Fruit fly (Drosophila melanogaster) whole organism, embryonic: ENCODE measurements around the gene CG42693.

Experiments
- Ada2b ChIP-seq: fragments of 200-800 bp; sonication (Bioruptor generic); IDR thresholded peaks from 2 replicates; pipeline ENCODE4 v1.3.6; 2022; ENCODE audit warnings: missing biosample characterization, missing genetic modification characterization
- Bdp1 ChIP-seq: fragments of 200-800 bp; sonication (Bioruptor generic); optimal IDR thresholded peaks from 3 replicates; lab custom pipeline; 2016; ENCODE audit warnings: missing biosample characterization, missing genetic modification characterization
- Blimp-1 ChIP-seq: fragments of 200-800 bp; sonication (Bioruptor generic); optimal IDR thresholded peaks from 3 replicates; lab custom pipeline; 2018; ENCODE audit warnings: missing biosample characterization, missing genetic modification characterization, mild to moderate bottlenecking, moderate library complexity, missing genetic modification reagents
- C15 ChIP-seq: fragments of 200-800 bp; sonication (Bioruptor generic); IDR thresholded peaks from 3 replicates; pipeline ENCODE4 v1.3.6; 2022; ENCODE audit warnings: missing biosample characterization, missing genetic modification characterization
- CG10321 ChIP-seq: fragments of 200-800 bp; sonication (Bioruptor generic); IDR thresholded peaks from 2 replicates; pipeline ENCODE4 v1.3.6; 2022; ENCODE audit warnings: missing biosample characterization, missing genetic modification characterization
- CG10366 ChIP-seq: fragments of 200-800 bp; sonication (Bioruptor generic); IDR thresholded peaks from 2 replicates; pipeline ENCODE4 v1.3.6; 2022; ENCODE audit warnings: missing biosample characterization, missing genetic modification characterization
- CG10543 ChIP-seq: fragments of 200-800 bp; sonication (Bioruptor generic); optimal IDR thresholded peaks from 3 replicates; lab custom pipeline; 2017; ENCODE audit warnings: missing biosample characterization, mild to moderate bottlenecking, missing genetic modification characterization, moderate library complexity
- CG14667 ChIP-seq: fragments of 200-800 bp; sonication (Bioruptor generic); IDR thresholded peaks from 2 replicates; pipeline ENCODE4 v1.3.6; 2022; ENCODE audit warnings: missing biosample characterization, missing genetic modification characterization
- CG14860 ChIP-seq: fragments of 200-800 bp; sonication (Bioruptor generic); IDR thresholded peaks from 3 replicates; pipeline ENCODE4 v1.3.6; 2022; ENCODE audit warnings: missing biosample characterization, missing genetic modification characterization; ENCODE audit not compliant: partially characterized antibody
- CG15514 ChIP-seq: fragments of 200-800 bp; sonication (Bioruptor generic); optimal IDR thresholded peaks from 3 replicates; lab custom pipeline; 2017; ENCODE audit warnings: missing biosample characterization, missing genetic modification characterization, mild to moderate bottlenecking, moderate library complexity, missing genetic modification reagents
- CG1603 ChIP-seq: fragments of 200-800 bp; sonication (Bioruptor generic); optimal IDR thresholded peaks from 2 replicates; lab custom pipeline; 2019; ENCODE audit warnings: missing biosample characterization, mild to moderate bottlenecking, missing genetic modification characterization, moderate library complexity
- CG1647 ChIP-seq: fragments of 200-800 bp; sonication (Bioruptor generic); optimal IDR thresholded peaks from 3 replicates; lab custom pipeline; 2016; ENCODE audit warnings: missing biosample characterization, missing genetic modification characterization
- CG17359 ChIP-seq: fragments of 200-800 bp; sonication (Bioruptor generic); optimal IDR thresholded peaks from 3 replicates; lab custom pipeline; 2018; ENCODE audit warnings: missing biosample characterization, mild to moderate bottlenecking, missing genetic modification characterization, moderate library complexity
- CG32532 ChIP-seq: fragments of 200-800 bp; sonication (Bioruptor generic); IDR thresholded peaks from 2 replicates; pipeline ENCODE4 v1.3.6; 2022; ENCODE audit warnings: missing biosample characterization, missing genetic modification characterization
- CG3407 ChIP-seq: fragments of 200-800 bp; sonication (Bioruptor generic); optimal IDR thresholded peaks from 2 replicates; lab custom pipeline; 2018; ENCODE audit warnings: missing biosample characterization, mild to moderate bottlenecking, missing genetic modification characterization
- CG3726 ChIP-seq: fragments of 200-800 bp; sonication (Bioruptor generic); IDR thresholded peaks from 3 replicates; pipeline ENCODE4, ENCODE4 v1.3.6; 2022; ENCODE audit warnings: missing biosample characterization, missing genetic modification characterization
- CG4360 ChIP-seq: fragments of 200-800 bp; sonication (Bioruptor generic); IDR thresholded peaks from 2 replicates; pipeline ENCODE4 v1.3.6; 2022; ENCODE audit warnings: missing biosample characterization, missing genetic modification characterization
- CG6175 ChIP-seq: fragments of 200-800 bp; sonication (Bioruptor generic); IDR thresholded peaks from 3 replicates; pipeline ENCODE4 v1.3.6; 2022; ENCODE audit warnings: missing biosample characterization, missing genetic modification characterization
- CG7372 ChIP-seq: fragments of 200-800 bp; sonication (Bioruptor generic); IDR thresholded peaks from 2 replicates; pipeline ENCODE4 v1.3.6; 2022; ENCODE audit warnings: missing biosample characterization, missing genetic modification characterization
- CG7786 ChIP-seq: fragments of 200-800 bp; sonication (Bioruptor generic); optimal IDR thresholded peaks from 2 replicates; lab custom pipeline; 2016; ENCODE audit warnings: missing biosample characterization, missing genetic modification characterization
- CG8765 ChIP-seq: fragments of 200-800 bp; sonication (Bioruptor generic); IDR thresholded peaks from 2 replicates; pipeline ENCODE4 v1.3.6; 2022; ENCODE audit warnings: missing biosample characterization, missing genetic modification characterization
- D ChIP-seq, 2 experiments: fragments of 200-800 bp in 1 of 2; fragments of >200 bp in 1 of 2; sonication (Bioruptor generic) in 1 of 2; optimal IDR thresholded peaks; 2 replicates in 1 of 2; 3 replicates in 1 of 2; lab custom pipeline; 2017; ENCODE audit warnings: mild to moderate bottlenecking in 1 of 2, missing biosample characterization in 1 of 2, missing genetic modification characterization in 1 of 2, missing genetic modification reagents in 1 of 2
- D19A ChIP-seq: fragments of 200-800 bp; optimal IDR thresholded peaks from 3 replicates; lab custom pipeline; 2019; ENCODE audit warnings: missing biosample characterization, mild to moderate bottlenecking, missing genetic modification characterization, moderate library complexity
- Drgx ChIP-seq: fragments of 200-800 bp; sonication (Bioruptor generic); IDR thresholded peaks from 2 replicates; pipeline ENCODE4 v1.3.6; 2022; ENCODE audit warnings: missing biosample characterization, missing genetic modification characterization
- E2f1 ChIP-seq: fragments of 200-800 bp; sonication (Bioruptor generic); IDR thresholded peaks from 2 replicates; pipeline ENCODE4 v1.3.6; 2022; ENCODE audit warnings: missing biosample characterization, missing genetic modification characterization
- Fer3 ChIP-seq: fragments of 200-800 bp; sonication (Bioruptor generic); optimal IDR thresholded peaks from 2 replicates; lab custom pipeline; 2018; ENCODE audit warnings: missing biosample characterization, mild to moderate bottlenecking, missing genetic modification characterization, moderate library complexity
- Max ChIP-seq: fragments of 200-800 bp; sonication (Bioruptor generic); optimal IDR thresholded peaks from 2 replicates; lab custom pipeline; 2016; ENCODE audit warnings: missing biosample characterization, mild to moderate bottlenecking, missing genetic modification characterization
- Meics ChIP-seq: fragments of 200-800 bp; sonication (Bioruptor generic); optimal IDR thresholded peaks from 2 replicates; lab custom pipeline; 2017; ENCODE audit warnings: missing biosample characterization, mild to moderate bottlenecking, missing genetic modification characterization
- Rx ChIP-seq: fragments of 200-800 bp; sonication (Bioruptor generic); IDR thresholded peaks from 2 replicates; pipeline ENCODE4 v1.3.6; 2022; ENCODE audit warnings: missing biosample characterization, missing genetic modification characterization
- Sox100B ChIP-seq: fragments of 200-800 bp; sonication (Bioruptor generic); optimal IDR thresholded peaks from 3 replicates; lab custom pipeline; 2018; ENCODE audit warnings: missing biosample characterization, mild to moderate bottlenecking, missing genetic modification characterization
- Xrp1 ChIP-seq: fragments of 200-800 bp; sonication (Bioruptor generic); IDR thresholded peaks from 2 replicates; pipeline ENCODE4 v1.3.6; 2022; ENCODE audit warnings: missing biosample characterization, missing genetic modification characterization
- bcd ChIP-seq: fragments of 200-800 bp; sonication (Bioruptor generic); optimal IDR thresholded peaks from 2 replicates; lab custom pipeline; 2017; ENCODE audit warnings: missing biosample characterization, mild to moderate bottlenecking, missing genetic modification characterization
- chinmo ChIP-seq: fragments of 200-800 bp; sonication (Bioruptor generic); IDR thresholded peaks from 4 replicates; pipeline ENCODE4 v1.3.6; 2022; ENCODE audit warnings: missing biosample characterization, missing genetic modification characterization; ENCODE audit not compliant: partially characterized antibody
- ci ChIP-seq: fragments of 200-800 bp; sonication (Bioruptor generic); IDR thresholded peaks from 3 replicates; pipeline ENCODE4 v1.3.6; 2022; ENCODE audit warnings: missing biosample characterization, missing genetic modification characterization
- dpn ChIP-seq, 2 experiments: fragments of 200-800 bp; sonication (Bioruptor generic); optimal IDR thresholded peaks; 3 replicates each; lab custom pipeline; 2016; ENCODE audit warnings: missing biosample characterization in 2 of 2, missing genetic modification characterization in 2 of 2
- esg ChIP-seq: fragments of 200-800 bp; sonication (Bioruptor generic); conservative IDR thresholded peaks from 2 replicates; pipeline ENCODE4 v1.3.6; 2022; ENCODE audit warnings: missing biosample characterization, missing genetic modification characterization
- exex ChIP-seq: fragments of 200-800 bp; sonication (Bioruptor generic); optimal IDR thresholded peaks from 4 replicates; lab custom pipeline; 2018; ENCODE audit warnings: missing biosample characterization, mild to moderate bottlenecking, missing genetic modification characterization, moderate library complexity
- fd96Cb ChIP-seq: fragments of 200-800 bp; sonication (Bioruptor generic); optimal IDR thresholded peaks from 2 replicates; lab custom pipeline; 2018; ENCODE audit warnings: missing biosample characterization, mild to moderate bottlenecking, missing genetic modification characterization, moderate library complexity
- ftz-f1 ChIP-seq: fragments of 200-800 bp; sonication (Bioruptor generic); optimal IDR thresholded peaks from 2 replicates; lab custom pipeline; 2016; ENCODE audit warnings: missing biosample characterization, missing genetic modification characterization
- phol ChIP-seq: fragments of 200-800 bp; sonication (Bioruptor generic); optimal IDR thresholded peaks from 3 replicates; lab custom pipeline; 2018; ENCODE audit warnings: missing biosample characterization, mild to moderate bottlenecking, missing genetic modification characterization, moderate library complexity
- prd ChIP-seq, 3 experiments: fragments of >200 bp in 2 of 3; fragments of 200-800 bp in 1 of 3; sonication (Bioruptor generic) in 1 of 3; optimal IDR thresholded peaks in 2 of 3; IDR thresholded peaks in 1 of 3; 2 replicates in 2 of 3; 3 replicates in 1 of 3; pipeline versions ENCODE4 v1.3.6 to Lab custom; 2017 to 2022; ENCODE audit warnings: missing biosample characterization in 1 of 3, missing genetic modification characterization in 1 of 3
- sc ChIP-seq, 3 experiments: fragments of >200 bp in 2 of 3; fragments of 200-800 bp in 1 of 3; sonication (Bioruptor generic) in 1 of 3; optimal IDR thresholded peaks; 2 replicates in 2 of 3; 3 replicates in 1 of 3; lab custom pipeline; 2017; ENCODE audit warnings: mild to moderate bottlenecking in 1 of 3, missing biosample characterization in 1 of 3, missing genetic modification characterization in 1 of 3, missing genetic modification reagents in 1 of 3
- slou ChIP-seq: fragments of 200-800 bp; sonication (Bioruptor generic); optimal IDR thresholded peaks from 3 replicates; lab custom pipeline; 2016; ENCODE audit warnings: missing biosample characterization, missing genetic modification characterization
- sob ChIP-seq: fragments of 200-800 bp; sonication (Bioruptor generic); IDR thresholded peaks from 2 replicates; pipeline ENCODE4 v1.3.6; 2022; ENCODE audit warnings: missing biosample characterization, missing genetic modification characterization
- sug ChIP-seq: fragments of 200-800 bp; optimal IDR thresholded peaks from 2 replicates; lab custom pipeline; 2019; ENCODE audit warnings: missing biosample characterization, mild to moderate bottlenecking, missing genetic modification characterization, moderate library complexity
- tap ChIP-seq: fragments of 200-800 bp; optimal IDR thresholded peaks from 3 replicates; lab custom pipeline; 2019; ENCODE audit warnings: missing biosample characterization, mild to moderate bottlenecking, missing genetic modification characterization, moderate library complexity
- vvl ChIP-seq: fragments of 200-800 bp; sonication (Bioruptor generic); IDR thresholded peaks from 2 replicates; pipeline ENCODE4 v1.3.6; 2022; ENCODE audit warnings: missing biosample characterization, missing genetic modification characterization
- zfh1 ChIP-seq: fragments of 200-800 bp; sonication (Bioruptor generic); IDR thresholded peaks from 3 replicates; pipeline ENCODE4 v1.3.6; 2022; ENCODE audit warnings: missing biosample characterization, missing genetic modification characterization

The CG42693 gene

dm6 chr3R:31709142-31709541 is 1.0 kb upstream of the CG42693 start (continued):
- TF ChIP-seq Fer3 (peak; percentile 16), CG7786 (GFP tag; lab: Kevin White, UChicago) (no peak), CG7372 (0 out of 2 replicates have a peak, but pooled peaks have one; percentile 19), Xrp1 (peak; percentile 38; the same call in 1 of the 2 replicates), ci (peak; percentile 65; the same call in 1 of the 3 replicates), CG10366 (GFP tag; lab: Robert Waterston, UW) (peak; percentile 54), Meics (peak; percentile 30), ftz-f1 (peak; percentile 22), C15 (GFP tag; lab: Robert Waterston, UW) (0 out of 3 replicates have a peak, but pooled peaks have one; percentile 7), Blimp-1 (GFP tag; lab: Kevin White, UChicago) (peak; percentile 37), Rx (GFP tag; lab: Robert Waterston, UW) (0 out of 2 replicates have a peak, but pooled peaks have one; percentile 3), CG6175 (GFP tag; lab: Robert Waterston, UW) (peak; percentile 9; the same call in 1 of the 3 replicates), CG3407 (no peak), phol (peak; percentile 23), Ada2b (GFP tag; lab: Robert Waterston, UW) (peak; percentile 59), exex (no peak), CG17359 (peak; percentile 58), Drgx (GFP tag; lab: Robert Waterston, UW) (peak; percentile 90), CG8765 (GFP tag; lab: Robert Waterston, UW) (no peak), D19A (tag; lab: Kevin White, UChicago) (no peak), CG3726 (GFP tag; lab: Robert Waterston, UW) (0 out of 3 replicates have a peak, but pooled peaks have one; percentile 41), slou (GFP tag; lab: Kevin White, UChicago) (no peak), D (optimal IDR thresholded peaks at IDR 0.05; lab: Kevin White, UChicago) (no peak), D (GFP tag; optimal IDR thresholded peaks at IDR 0.05; lab: Kevin White, UChicago) (peak; percentile 14), sob (GFP tag; lab: Robert Waterston, UW) (peak; percentile 52; the same call in 1 of the 2 replicates), zfh1 (0 out of 3 replicates have a peak, but pooled peaks have one; percentile 17), Max (GFP tag; lab: Kevin White, UChicago) (no peak), CG4360 (GFP tag; lab: Robert Waterston, UW) (peak; percentile 75), tap (peak; percentile 29), CG14667 (GFP tag; lab: Robert Waterston, UW) (0 out of 2 replicates have a peak, but pooled peaks have one; percentile 6), Bdp1 (GFP tag; lab: Kevin White, UChicago) (no peak), CG15514 (GFP tag; lab: Kevin White, UChicago) (no peak), esg (GFP tag; lab: Robert Waterston, UW) (no peak), prd (optimal IDR thresholded peaks at IDR 0.05; lab: Kevin White, UChicago) (no peak), prd (GFP tag; IDR thresholded peaks at IDR 0.05; lab: Robert Waterston, UW) (peak; percentile 51; the same call in 2 of the 3 replicates), CG1647 (no peak), E2f1 (GFP tag; lab: Robert Waterston, UW) (peak; percentile 53; the same call in 1 of the 2 replicates), CG10543 (GFP tag; lab: Kevin White, UChicago) (peak; percentile 16), sc (optimal IDR thresholded peaks at IDR 0.05; lab: Kevin White, UChicago) (no peak), sc (GFP tag; optimal IDR thresholded peaks at IDR 0.05; lab: Kevin White, UChicago) (no peak), vvl (GFP tag; lab: Robert Waterston, UW) (peak; percentile 59), CG10321 (no peak), CG1603 (tag; lab: Kevin White, UChicago) (peak; percentile 42), CG14860 (GFP tag; lab: Robert Waterston, UW) (no peak), fd96Cb (tag; lab: Kevin White, UChicago) (peak; percentile 9), chinmo (GFP tag; lab: Robert Waterston, UW) (0 out of 4 replicates have a peak, but pooled peaks have one; percentile 59), sug (no peak), Sox100B (GFP tag; lab: Kevin White, UChicago) (no peak), dpn (GFP tag; optimal IDR thresholded peaks at IDR 0.05; lab: Kevin White, UChicago) (peak in 1 of 2 experiments; percentile 27), CG32532 (GFP tag; lab: Robert Waterston, UW) (peak; percentile 50; the same call in 1 of the 2 replicates), bcd (GFP tag; lab: Kevin White, UChicago) (peak; percentile 31)
